Fruit fly (Drosophila melanogaster) whole organism, embryonic: Measurements from ENCODE around the gene CG15741.

Source experiments
- Atf3 ChIP-seq: fragments of 200-800 bp; sonication (Bioruptor generic); optimal IDR thresholded peaks from 3 replicates; lab custom pipeline; 2016; ENCODE audit warnings: missing biosample characterization, missing genetic modification characterization
- BEAF-32 ChIP-seq: fragments of 200-800 bp; sonication (Bioruptor generic); optimal IDR thresholded peaks from 3 replicates; lab custom pipeline; 2017; ENCODE audit warnings: missing biosample characterization, missing genetic modification characterization, mild to moderate bottlenecking, moderate library complexity, missing genetic modification reagents
- CG10321 ChIP-seq: fragments of 200-800 bp; sonication (Bioruptor generic); IDR thresholded peaks from 2 replicates; pipeline ENCODE4 v1.3.6; 2022; ENCODE audit warnings: missing biosample characterization, missing genetic modification characterization
- CG13894 ChIP-seq: fragments of 200-800 bp; sonication (Bioruptor generic); optimal IDR thresholded peaks from 3 replicates; lab custom pipeline; 2018; ENCODE audit warnings: missing biosample characterization, mild to moderate bottlenecking, missing genetic modification characterization, moderate library complexity
- CG14441 ChIP-seq: fragments of 200-800 bp; sonication (Bioruptor generic); IDR thresholded peaks from 2 replicates; pipeline ENCODE4 v1.3.6; 2022; ENCODE audit warnings: missing biosample characterization, missing genetic modification characterization
- CG15601 ChIP-seq: fragments of 200-800 bp; sonication (Bioruptor generic); optimal IDR thresholded peaks from 3 replicates; lab custom pipeline; 2019; ENCODE audit warnings: missing biosample characterization, mild to moderate bottlenecking, missing genetic modification characterization, moderate library complexity
- CG16779 ChIP-seq: fragments of 200-800 bp; sonication (Bioruptor generic); IDR thresholded peaks from 2 replicates; pipeline ENCODE4 v1.3.6; 2022; ENCODE audit warnings: missing biosample characterization, missing genetic modification characterization
- CG17568 ChIP-seq: fragments of 200-800 bp; sonication (Bioruptor generic); optimal IDR thresholded peaks from 2 replicates; lab custom pipeline; 2018; ENCODE audit warnings: missing biosample characterization, mild to moderate bottlenecking, missing genetic modification characterization, moderate library complexity
- CG30020 ChIP-seq: fragments of 200-800 bp; optimal IDR thresholded peaks from 2 replicates; lab custom pipeline; 2019; ENCODE audit warnings: missing biosample characterization, mild to moderate bottlenecking, missing genetic modification characterization, moderate library complexity
- CG30431 ChIP-seq: fragments of 200-800 bp; sonication (Bioruptor generic); optimal IDR thresholded peaks from 2 replicates; lab custom pipeline; 2017; ENCODE audit warnings: missing biosample characterization, missing genetic modification characterization
- CG31224 ChIP-seq: fragments of 200-800 bp; sonication (Bioruptor generic); IDR thresholded peaks from 2 replicates; pipeline ENCODE4 v1.3.6; 2022; ENCODE audit warnings: missing biosample characterization, missing genetic modification characterization
- CG34422 ChIP-seq: fragments of 200-800 bp; sonication (Bioruptor generic); IDR thresholded peaks from 3 replicates; pipeline ENCODE4 v1.3.6; 2022; ENCODE audit warnings: missing biosample characterization, missing genetic modification characterization
- CG3847 ChIP-seq: fragments of 200-800 bp; sonication (Bioruptor generic); IDR thresholded peaks from 2 replicates; pipeline ENCODE4 v1.3.6; 2022; ENCODE audit warnings: missing biosample characterization, missing genetic modification characterization
- CG4404 ChIP-seq: fragments of 200-800 bp; sonication (Bioruptor generic); IDR thresholded peaks from 2 replicates; pipeline ENCODE4 v1.3.6; 2022; ENCODE audit warnings: missing biosample characterization, missing genetic modification characterization
- CG5180 ChIP-seq: fragments of 200-800 bp; sonication (Bioruptor generic); optimal IDR thresholded peaks from 3 replicates; lab custom pipeline; 2017; ENCODE audit warnings: missing biosample characterization, missing genetic modification characterization, mild to moderate bottlenecking, moderate library complexity, missing genetic modification reagents
- CG6272 ChIP-seq: fragments of 200-800 bp; sonication (Bioruptor generic); IDR thresholded peaks from 2 replicates; pipeline ENCODE4 v1.3.6; 2022; ENCODE audit warnings: missing biosample characterization, missing genetic modification characterization
- CG7928 ChIP-seq: fragments of 200-800 bp; sonication (Bioruptor generic); optimal IDR thresholded peaks from 2 replicates; lab custom pipeline; 2017; ENCODE audit warnings: missing biosample characterization, mild to moderate bottlenecking, missing genetic modification characterization
- CG8281 ChIP-seq: fragments of 200-800 bp; sonication (Bioruptor generic); optimal IDR thresholded peaks from 2 replicates; lab custom pipeline; 2018; ENCODE audit warnings: missing biosample characterization, mild to moderate bottlenecking, missing genetic modification characterization, moderate library complexity
- CG8359 ChIP-seq: fragments of 200-800 bp; sonication (Bioruptor generic); optimal IDR thresholded peaks from 2 replicates; lab custom pipeline; 2017; ENCODE audit warnings: missing biosample characterization, mild to moderate bottlenecking, missing genetic modification characterization, borderline replicate concordance
- D ChIP-seq, 2 experiments: fragments of 200-800 bp in 1 of 2; fragments of >200 bp in 1 of 2; sonication (Bioruptor generic) in 1 of 2; optimal IDR thresholded peaks; 2 replicates in 1 of 2; 3 replicates in 1 of 2; lab custom pipeline; 2017; ENCODE audit warnings: mild to moderate bottlenecking in 1 of 2, missing biosample characterization in 1 of 2, missing genetic modification characterization in 1 of 2, missing genetic modification reagents in 1 of 2
- Dad ChIP-seq: fragments of 200-800 bp; sonication (Bioruptor generic); optimal IDR thresholded peaks from 3 replicates; lab custom pipeline; 2016; ENCODE audit warnings: missing biosample characterization, missing genetic modification characterization
- Dek ChIP-seq: fragments of 200-800 bp; sonication (Bioruptor generic); optimal IDR thresholded peaks from 3 replicates; lab custom pipeline; 2019; ENCODE audit warnings: missing biosample characterization, mild to moderate bottlenecking, missing genetic modification characterization, moderate library complexity
- Dref ChIP-seq: fragments of 200-800 bp; sonication (Bioruptor generic); IDR thresholded peaks from 2 replicates; pipeline ENCODE4 v1.3.6; 2022; ENCODE audit warnings: missing biosample characterization, missing genetic modification characterization
- Drgx ChIP-seq: fragments of 200-800 bp; sonication (Bioruptor generic); IDR thresholded peaks from 2 replicates; pipeline ENCODE4 v1.3.6; 2022; ENCODE audit warnings: missing biosample characterization, missing genetic modification characterization
- Fer1 ChIP-seq: fragments of 200-800 bp; sonication (Bioruptor generic); optimal IDR thresholded peaks from 2 replicates; lab custom pipeline; 2017; ENCODE audit warnings: missing biosample characterization, mild to moderate bottlenecking, missing genetic modification characterization
- Fer2 ChIP-seq: fragments of 200-800 bp; sonication (Bioruptor generic); optimal IDR thresholded peaks from 2 replicates; lab custom pipeline; 2018; ENCODE audit warnings: missing biosample characterization, mild to moderate bottlenecking, missing genetic modification characterization, moderate library complexity
- H15 ChIP-seq: fragments of 200-800 bp; sonication (Bioruptor generic); IDR thresholded peaks from 3 replicates; pipeline ENCODE4 v1.3.6; 2022; ENCODE audit warnings: missing biosample characterization, missing genetic modification characterization
- NC2β ChIP-seq: fragments of 200-800 bp; sonication (Bioruptor generic); optimal IDR thresholded peaks from 2 replicates; lab custom pipeline; 2016; ENCODE audit warnings: missing biosample characterization, missing genetic modification characterization
- Nf-YB ChIP-seq: fragments of 200-800 bp; sonication (Bioruptor generic); optimal IDR thresholded peaks from 3 replicates; lab custom pipeline; 2019; ENCODE audit warnings: missing biosample characterization, mild to moderate bottlenecking, missing genetic modification characterization, moderate library complexity
- Scr ChIP-seq: fragments of 200-800 bp; sonication (Bioruptor generic); IDR thresholded peaks from 2 replicates; pipeline ENCODE4 v1.3.6; 2022; ENCODE audit warnings: missing biosample characterization, missing genetic modification characterization; ENCODE audit not compliant: partially characterized antibody
- Spps ChIP-seq: fragments of 200-800 bp; sonication (Bioruptor generic); optimal IDR thresholded peaks from 2 replicates; lab custom pipeline; 2018; ENCODE audit warnings: missing biosample characterization, mild to moderate bottlenecking, missing genetic modification characterization
- Sry-δ ChIP-seq: fragments of 200-800 bp; sonication (Bioruptor generic); optimal IDR thresholded peaks from 2 replicates; lab custom pipeline; 2016; ENCODE audit warnings: missing biosample characterization, missing genetic modification characterization
- YL-1 ChIP-seq: fragments of 200-800 bp; sonication (Bioruptor generic); optimal IDR thresholded peaks from 3 replicates; lab custom pipeline; 2017; ENCODE audit warnings: missing biosample characterization, mild to moderate bottlenecking, missing genetic modification characterization
- bigmax ChIP-seq: fragments of 200-800 bp; sonication (Bioruptor generic); optimal IDR thresholded peaks from 2 replicates; lab custom pipeline; 2018; ENCODE audit warnings: missing biosample characterization, mild to moderate bottlenecking, missing genetic modification characterization
- bsh ChIP-seq, 2 experiments: fragments of 200-800 bp; sonication (Bioruptor generic); optimal IDR thresholded peaks; 2 replicates each; lab custom pipeline; 2017 to 2018; ENCODE audit warnings: mild to moderate bottlenecking in 2 of 2, missing biosample characterization in 2 of 2, missing genetic modification characterization in 2 of 2, moderate library complexity in 1 of 2
- cas ChIP-seq: fragments of 200-800 bp; sonication (Bioruptor generic); IDR thresholded peaks from 2 replicates; pipeline ENCODE4 v1.3.6; 2022; ENCODE audit warnings: missing biosample characterization, missing genetic modification characterization
- caup ChIP-seq: fragments of 200-800 bp; sonication (Bioruptor generic); optimal IDR thresholded peaks from 3 replicates; lab custom pipeline; 2017; ENCODE audit warnings: missing biosample characterization, mild to moderate bottlenecking, missing genetic modification characterization, moderate library complexity; ENCODE audit not compliant: severe bottlenecking
- dimm ChIP-seq: fragments of 200-800 bp; sonication (Bioruptor generic); IDR thresholded peaks from 2 replicates; pipeline ENCODE4 v1.3.6; 2022; ENCODE audit warnings: missing biosample characterization, missing genetic modification characterization
- fd64A ChIP-seq: fragments of 200-800 bp; sonication (Bioruptor generic); optimal IDR thresholded peaks from 3 replicates; lab custom pipeline; 2018; ENCODE audit warnings: missing biosample characterization, mild to moderate bottlenecking, missing genetic modification characterization
- ftz-f1 ChIP-seq: fragments of 200-800 bp; sonication (Bioruptor generic); optimal IDR thresholded peaks from 2 replicates; lab custom pipeline; 2016; ENCODE audit warnings: missing biosample characterization, missing genetic modification characterization
- gcm ChIP-seq: fragments of 200-800 bp; sonication (Bioruptor generic); optimal IDR thresholded peaks from 2 replicates; lab custom pipeline; 2019; ENCODE audit warnings: missing biosample characterization, mild to moderate bottlenecking, missing genetic modification characterization, moderate library complexity
- jigr1 ChIP-seq: fragments of 200-800 bp; sonication (Bioruptor generic); IDR thresholded peaks from 3 replicates; pipeline ENCODE4 v1.3.6; 2022; ENCODE audit warnings: missing biosample characterization, missing genetic modification characterization
- lbe ChIP-seq: fragments of 200-800 bp; sonication (Bioruptor generic); optimal IDR thresholded peaks from 2 replicates; lab custom pipeline; 2016; ENCODE audit warnings: missing biosample characterization, mild to moderate bottlenecking, missing genetic modification characterization
- nerfin-1 ChIP-seq: fragments of 200-800 bp; sonication (Bioruptor generic); optimal IDR thresholded peaks from 3 replicates; lab custom pipeline; 2019; ENCODE audit warnings: missing biosample characterization, mild to moderate bottlenecking, missing genetic modification characterization, moderate library complexity
- pan ChIP-seq, 4 experiments: fragments of >200 bp in 3 of 4; fragments of 200-800 bp in 1 of 4; sonication (Bioruptor generic) in 1 of 4; optimal IDR thresholded peaks in 3 of 4; IDR thresholded peaks in 1 of 4; 2 replicates each; pipeline versions ENCODE4 v1.3.6 to Lab custom; 2017 to 2022; ENCODE audit warnings: missing biosample characterization in 2 of 4, missing genetic modification characterization in 2 of 4, mixed read lengths in 1 of 4
- schlank ChIP-seq: fragments of 200-800 bp; sonication (Bioruptor generic); optimal IDR thresholded peaks from 2 replicates; lab custom pipeline; 2018; ENCODE audit warnings: missing biosample characterization, mild to moderate bottlenecking, missing genetic modification characterization
- sens-2 ChIP-seq: fragments of 200-800 bp; sonication (Bioruptor generic); IDR thresholded peaks from 2 replicates; pipeline ENCODE4 v1.3.6; 2022; ENCODE audit warnings: missing biosample characterization, missing genetic modification characterization
- wor ChIP-seq: fragments of 200-800 bp; sonication (Bioruptor generic); IDR thresholded peaks from 2 replicates; pipeline ENCODE4 v1.3.6; 2022; ENCODE audit warnings: missing biosample characterization, missing genetic modification characterization

CG15741 gene

dm6 chrX:11854758-11855465 is 17.1 kb upstream of the CG15741 start, which contains the start of the genes CG10347 and ATP7 (continued):
- TF ChIP-seq Nf-YB (GFP tag; lab: Kevin White, UChicago) (no peak), cas (GFP tag; lab: Robert Waterston, UW) (no peak), YL-1 (GFP tag; lab: Kevin White, UChicago) (peak; percentile 46), schlank (tag; lab: Kevin White, UChicago) (no peak), CG30020 (peak; percentile 42), CG15601 (tag; lab: Kevin White, UChicago) (no peak), Dref (GFP tag; lab: Robert Waterston, UW) (peak; percentile 87), ftz-f1 (no peak), CG34422 (GFP tag; lab: Robert Waterston, UW) (peak; percentile 17; the same call in 1 of the 3 replicates), sens-2 (no peak), NC2β (GFP tag; lab: Kevin White, UChicago) (peak; percentile 51), CG30431 (no peak), CG8281 (no peak), nerfin-1 (tag; lab: Kevin White, UChicago) (peak; percentile 11), bsh (GFP tag; optimal IDR thresholded peaks at IDR 0.05; lab: Kevin White, UChicago) (no peak), jigr1 (no peak), CG5180 (GFP tag; lab: Kevin White, UChicago) (no peak), CG6272 (0 out of 2 replicates have a peak, but pooled peaks have one; percentile 23), CG13894 (peak; percentile 11), Sry-δ (GFP tag; lab: Kevin White, UChicago) (peak; percentile 97), lbe (peak; percentile 22), CG3847 (GFP tag; lab: Robert Waterston, UW) (no peak), H15 (GFP tag; lab: Robert Waterston, UW) (0 out of 3 replicates have a peak, but pooled peaks have one; percentile 23), Scr (GFP tag; lab: Robert Waterston, UW) (peak; percentile 94), CG10321 (GFP tag; lab: Robert Waterston, UW) (no peak), dimm (GFP tag; lab: Robert Waterston, UW) (no peak), pan (optimal IDR thresholded peaks at IDR 0.05; lab: Kevin White, UChicago) (no peak), pan (GFP tag; optimal IDR thresholded peaks at IDR 0.05 in 1 of 2, IDR thresholded peaks at IDR 0.05 in 1 of 2) (no peak), CG7928 (no peak), CG17568 (GFP tag; lab: Kevin White, UChicago) (no peak), wor (no peak), BEAF-32 (GFP tag; lab: Kevin White, UChicago) (peak; percentile 93), Spps (tag; lab: Kevin White, UChicago) (no peak), bigmax (no peak), CG16779 (GFP tag; lab: Robert Waterston, UW) (no peak), Atf3 (peak; percentile 13), CG14441 (GFP tag; lab: Robert Waterston, UW) (no peak), CG31224 (GFP tag; lab: Robert Waterston, UW) (no peak), Fer2 (tag; lab: Kevin White, UChicago) (no peak), fd64A (no peak), CG8359 (GFP tag; lab: Kevin White, UChicago) (no peak), caup (GFP tag; lab: Kevin White, UChicago) (no peak), Dek (tag; lab: Kevin White, UChicago) (no peak), Dad (GFP tag; lab: Kevin White, UChicago) (no peak), Drgx (no peak), gcm (peak; percentile 4), D (optimal IDR thresholded peaks at IDR 0.05; lab: Kevin White, UChicago) (no peak), D (GFP tag; optimal IDR thresholded peaks at IDR 0.05; lab: Kevin White, UChicago) (no peak), Fer1 (GFP tag; lab: Kevin White, UChicago) (peak; percentile 53), CG4404 (GFP tag; lab: Robert Waterston, UW) (no peak)
